Worm (Caenorhabditis elegans) whole organism, L4 larva: ENCODE data around the gene cgt-3.

Source experiments
- F26F4.8 ChIP-seq: fragments of 200-800 bp; sonication (Bioruptor generic); conservative IDR thresholded peaks from 2 replicates; pipeline ENCODE4 v1.3.6; 2022; ENCODE audit warnings: missing genetic modification characterization, missing compliant biosample characterization
- F49E8.2 ChIP-seq: sonication (generic microtip); optimal IDR thresholded peaks from 2 replicates; lab custom pipeline; 2016; ENCODE audit warnings: missing compliant biosample characterization, mild to moderate bottlenecking, missing genetic modification characterization, borderline replicate concordance
- T20F7.1 ChIP-seq: fragments of 200-800 bp; sonication (Bioruptor generic); optimal IDR thresholded peaks from 2 replicates; lab custom pipeline; 2018; ENCODE audit warnings: mild to moderate bottlenecking, missing genetic modification characterization, missing compliant biosample characterization
- Y75B8A.6 ChIP-seq: fragments of 200-800 bp; sonication (Bioruptor generic); IDR thresholded peaks from 2 replicates; pipeline ENCODE4 v1.3.6; 2022; ENCODE audit warnings: missing genetic modification reagents, missing genetic modification characterization, missing compliant biosample characterization
- aha-1 ChIP-seq: fragments of 150-350 bp; peaks from one replicate; lab custom pipeline; 2014; ENCODE audit warnings: missing biosample characterization, missing genetic modification characterization
- aly-2 ChIP-seq: sonication (generic microtip); optimal IDR thresholded peaks from 2 replicates; lab custom pipeline; 2018; ENCODE audit warnings: missing biosample characterization, missing genetic modification characterization
- ama-1 ChIP-seq: fragments of 150-350 bp; optimal IDR thresholded peaks from 2 replicates; lab custom pipeline; 2014; ENCODE audit warnings: inconsistent platforms, mixed read lengths
- arid-1 ChIP-seq: fragments of 200-800 bp; sonication (Bioruptor generic); conservative IDR thresholded peaks from 2 replicates; pipeline ENCODE4 v1.3.6; 2022; ENCODE audit warnings: missing genetic modification reagents, missing genetic modification characterization, missing compliant biosample characterization
- ceh-32 ChIP-seq: sonication (generic microtip); optimal IDR thresholded peaks from 2 replicates; lab custom pipeline; 2016; ENCODE audit warnings: mild to moderate bottlenecking, missing genetic modification characterization, missing compliant biosample characterization; ENCODE audit not compliant: poor library complexity
- ceh-82 ChIP-seq: sonication (generic microtip); optimal IDR thresholded peaks from 2 replicates; lab custom pipeline; 2017; ENCODE audit warnings: missing biosample characterization, missing genetic modification characterization
- ctbp-1 ChIP-seq: fragments of 200-800 bp; sonication (Bioruptor generic); IDR thresholded peaks from 2 replicates; pipeline ENCODE4 v1.3.6; 2022; ENCODE audit warnings: missing genetic modification reagents, missing genetic modification characterization, missing compliant biosample characterization
- daf-16 ChIP-seq, 3 experiments: sonication (generic microtip); optimal IDR thresholded peaks; 2 replicates each; lab custom pipeline; 2016 to 2017; ENCODE audit warnings: missing genetic modification characterization in 3 of 3, missing genetic modification reagents in 3 of 3, mild to moderate bottlenecking in 2 of 3, missing compliant biosample characterization in 2 of 3, missing biosample characterization in 1 of 3, moderate library complexity in 1 of 3
- dmd-8 ChIP-seq: fragments of 200-800 bp; sonication (Bioruptor generic); IDR thresholded peaks from 2 replicates; pipeline ENCODE4 v1.3.6; 2022; ENCODE audit warnings: missing genetic modification characterization, missing compliant biosample characterization
- dmd-9 ChIP-seq: fragments of 200-800 bp; sonication (Bioruptor generic); IDR thresholded peaks from 2 replicates; pipeline ENCODE4 v1.3.6; 2022; ENCODE audit warnings: missing genetic modification reagents, missing genetic modification characterization, missing compliant biosample characterization
- dpl-1 ChIP-seq: fragments of 150-350 bp; optimal IDR thresholded peaks from 2 replicates; lab custom pipeline; 2014; ENCODE audit warnings: missing biosample characterization, missing genetic modification reagents, missing genetic modification characterization
- duxl-1 ChIP-seq: sonication (generic microtip); optimal IDR thresholded peaks from 2 replicates; lab custom pipeline; 2016; ENCODE audit warnings: mild to moderate bottlenecking, missing genetic modification characterization, moderate library complexity, missing compliant biosample characterization; ENCODE audit not compliant: poor library complexity
- dve-1 ChIP-seq: sonication (generic microtip); optimal IDR thresholded peaks from 2 replicates; lab custom pipeline; 2017; ENCODE audit warnings: antibody characterized with exemption, mild to moderate bottlenecking, missing genetic modification characterization, missing compliant biosample characterization; ENCODE audit not compliant: insufficient read depth
- egl-27 ChIP-seq: sonication (generic microtip); optimal IDR thresholded peaks from 3 replicates; lab custom pipeline; 2017; ENCODE audit warnings: missing biosample characterization, missing genetic modification reagents, missing genetic modification characterization
- hlh-11 ChIP-seq: fragments of 200-800 bp; sonication (Bioruptor generic); optimal IDR thresholded peaks from 2 replicates; lab custom pipeline; 2018; ENCODE audit warnings: mild to moderate bottlenecking, missing genetic modification characterization, missing compliant biosample characterization
- lim-7 ChIP-seq: fragments of 200-800 bp; sonication (Bioruptor generic); IDR thresholded peaks from 2 replicates; pipeline ENCODE4 v1.3.6; 2022; ENCODE audit warnings: missing genetic modification characterization, missing compliant biosample characterization
- lin-1 ChIP-seq: fragments of 200-800 bp; sonication (Bioruptor generic); IDR thresholded peaks from 2 replicates; pipeline ENCODE4 v1.3.6; 2022; ENCODE audit warnings: missing genetic modification reagents, missing genetic modification characterization, missing compliant biosample characterization
- lin-13 ChIP-seq: fragments of 150-350 bp; optimal IDR thresholded peaks from 2 replicates; lab custom pipeline; 2014; ENCODE audit warnings: missing biosample characterization, missing genetic modification reagents, missing genetic modification characterization
- lin-15B ChIP-seq: fragments of 150-350 bp; sonication (generic microtip); optimal IDR thresholded peaks from 3 replicates; lab custom pipeline; 2014; ENCODE audit warnings: missing biosample characterization, missing genetic modification characterization
- lin-38 ChIP-seq: fragments of 200-800 bp; sonication (Bioruptor generic); IDR thresholded peaks from 2 replicates; pipeline ENCODE4 v1.3.6; 2022; ENCODE audit warnings: missing genetic modification reagents, missing genetic modification characterization, missing compliant biosample characterization
- lsy-2 ChIP-seq, 2 experiments: fragments of 150-350 bp in 1 of 2; sonication (generic microtip) in 1 of 2; optimal IDR thresholded peaks; 2 replicates each; lab custom pipeline; 2014 to 2017; ENCODE audit warnings: missing biosample characterization in 2 of 2, missing genetic modification characterization in 2 of 2
- mep-1 ChIP-seq: fragments of 150-350 bp; sonication (generic microtip); optimal IDR thresholded peaks from 3 replicates; lab custom pipeline; 2014; ENCODE audit warnings: missing biosample characterization, missing genetic modification characterization
- mes-2 ChIP-seq: sonication (generic microtip); optimal IDR thresholded peaks from 2 replicates; lab custom pipeline; 2016; ENCODE audit warnings: missing genotype, mild to moderate bottlenecking, missing genetic modification characterization, missing compliant biosample characterization; ENCODE audit not compliant: poor library complexity, severe bottlenecking
- mxl-3 ChIP-seq: fragments of 200-800 bp; sonication (Bioruptor generic); optimal IDR thresholded peaks from 2 replicates; lab custom pipeline; 2018; ENCODE audit warnings: mild to moderate bottlenecking, missing genetic modification characterization, missing compliant biosample characterization
- nhr-10 ChIP-seq: fragments of 150-350 bp; optimal IDR thresholded peaks from 2 replicates; lab custom pipeline; 2014; ENCODE audit warnings: missing biosample characterization, missing genetic modification characterization
- nhr-28 ChIP-seq: fragments of 150-350 bp; optimal IDR thresholded peaks from 2 replicates; lab custom pipeline; 2014; ENCODE audit warnings: missing biosample characterization, missing genetic modification characterization
- nhr-41 ChIP-seq: fragments of 200-800 bp; sonication (Bioruptor generic); IDR thresholded peaks from 2 replicates; pipeline ENCODE4 v1.3.6; 2022; ENCODE audit warnings: missing genetic modification reagents, missing genetic modification characterization, missing compliant biosample characterization
- nhr-6 ChIP-seq: fragments of 150-350 bp; optimal IDR thresholded peaks from 2 replicates; lab custom pipeline; 2014; ENCODE audit warnings: missing biosample characterization, missing genetic modification characterization
- nhr-77 ChIP-seq: fragments of 150-350 bp; optimal IDR thresholded peaks from 2 replicates; lab custom pipeline; 2014; ENCODE audit warnings: missing biosample characterization, missing genetic modification characterization
- pha-4 ChIP-seq, 2 experiments: fragments of 150-350 bp in 1 of 2; fragments of 200-800 bp in 1 of 2; sonication (Bioruptor generic) in 1 of 2; IDR thresholded peaks in 1 of 2; optimal IDR thresholded peaks in 1 of 2; 2 replicates each; pipeline versions ENCODE4 v1.3.6 to Lab custom; 2014 to 2022; ENCODE audit warnings: missing genetic modification characterization in 2 of 2, missing genetic modification reagents in 2 of 2, missing biosample characterization in 1 of 2, missing compliant biosample characterization in 1 of 2
- pqm-1 ChIP-seq: sonication (generic microtip); optimal IDR thresholded peaks from 2 replicates; lab custom pipeline; 2017; ENCODE audit warnings: missing biosample characterization, missing genetic modification characterization
- sdz-12 ChIP-seq: fragments of 200-800 bp; sonication (Bioruptor generic); optimal IDR thresholded peaks from 2 replicates; lab custom pipeline; 2018; ENCODE audit warnings: mild to moderate bottlenecking, missing genetic modification characterization, missing compliant biosample characterization
- skn-1 ChIP-seq: fragments of 150-350 bp; optimal IDR thresholded peaks from 2 replicates; lab custom pipeline; 2014; ENCODE audit warnings: missing biosample characterization, missing genetic modification characterization
- snpc-1.2 ChIP-seq: fragments of 200-800 bp; sonication (Bioruptor generic); IDR thresholded peaks from 2 replicates; pipeline ENCODE4 v1.3.6; 2022; ENCODE audit warnings: missing genetic modification reagents, missing genetic modification characterization, missing compliant biosample characterization
- tag-97 ChIP-seq: fragments of 200-800 bp; sonication (Bioruptor generic); IDR thresholded peaks from 2 replicates; pipeline ENCODE4 v1.3.6; 2022; ENCODE audit warnings: missing genetic modification characterization, missing compliant biosample characterization
- unc-39 ChIP-seq: sonication (generic microtip); optimal IDR thresholded peaks from 2 replicates; lab custom pipeline; 2017; ENCODE audit warnings: missing biosample characterization, missing genetic modification characterization
- unc-62 ChIP-seq, 3 experiments: fragments of 150-350 bp in 1 of 3; sonication (generic microtip); optimal IDR thresholded peaks in 2 of 3; peaks in 1 of 3; 1 replicate in 1 of 3; 2 replicates in 2 of 3; lab custom pipeline; 2014 to 2017; ENCODE audit warnings: missing biosample characterization in 3 of 3, missing genetic modification characterization in 3 of 3, missing genetic modification reagents in 3 of 3, missing genotype in 1 of 3
- zfp-3 ChIP-seq: fragments of 200-800 bp; sonication (Bioruptor generic); conservative IDR thresholded peaks from 2 replicates; pipeline ENCODE4 v1.3.6; 2022; ENCODE audit warnings: missing genetic modification reagents, missing genetic modification characterization, missing compliant biosample characterization
- zip-11 ChIP-seq: fragments of 200-800 bp; sonication (Bioruptor generic); IDR thresholded peaks from 2 replicates; pipeline ENCODE4 v1.3.6; 2022; ENCODE audit warnings: missing genetic modification characterization, missing compliant biosample characterization

The cgt-3 gene

DNA sequence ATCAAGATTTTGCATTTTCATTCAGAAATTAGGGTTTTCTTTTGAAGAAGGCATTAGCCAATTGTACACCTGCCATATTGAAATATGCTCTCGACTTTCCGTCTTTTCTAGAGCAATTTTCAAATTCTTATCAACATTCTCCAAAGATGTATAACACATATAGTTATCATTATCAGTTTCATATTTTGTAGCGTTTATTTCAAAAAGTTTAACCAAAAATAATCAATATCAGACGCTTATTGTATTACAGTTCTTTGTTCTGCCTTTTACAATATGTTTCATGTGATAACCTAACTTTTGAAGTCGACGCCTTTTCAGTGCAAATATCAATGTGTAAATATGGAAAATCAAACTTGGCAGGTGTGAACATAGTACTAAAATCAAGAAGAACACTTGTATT lies 2.8 kb downstream of the cgt-3 start:
- peak; percentile 11 for TF ChIP-seq T20F7.1 (GFP tag; lab: Kevin White, UChicago)
- peak; percentile 36 for TF ChIP-seq mep-1 (tag; lab: Kevin White, UChicago)
- TF ChIP-seq dve-1, result peak; percentile 58
- peak; percentile 83 for TF ChIP-seq nhr-28 (tag; lab: Kevin White, UChicago)
- no peak for TF ChIP-seq ceh-32 (tag; lab: Kevin White, UChicago)
- TF ChIP-seq unc-62 (GFP tag; optimal IDR thresholded peaks at IDR 0.05 in 1 of 2; lab: Kevin White, UChicago), result no peak
- no peak for TF ChIP-seq unc-62 (tag; optimal IDR thresholded peaks at IDR 0.05; lab: Kevin White, UChicago)
- peak; percentile 43 for TF ChIP-seq nhr-77
- peak; percentile 41 for TF ChIP-seq hlh-11 (tag; lab: Kevin White, UChicago)
- peak; percentile 11 for TF ChIP-seq pqm-1 (tag; lab: Kevin White, UChicago)
- TF ChIP-seq daf-16 (GFP tag; optimal IDR thresholded peaks at IDR 0.05; lab: Kevin White, UChicago), result no peak
- peak; percentile 34 for TF ChIP-seq daf-16 (tag; optimal IDR thresholded peaks at IDR 0.05; lab: Kevin White, UChicago)

DNA sequence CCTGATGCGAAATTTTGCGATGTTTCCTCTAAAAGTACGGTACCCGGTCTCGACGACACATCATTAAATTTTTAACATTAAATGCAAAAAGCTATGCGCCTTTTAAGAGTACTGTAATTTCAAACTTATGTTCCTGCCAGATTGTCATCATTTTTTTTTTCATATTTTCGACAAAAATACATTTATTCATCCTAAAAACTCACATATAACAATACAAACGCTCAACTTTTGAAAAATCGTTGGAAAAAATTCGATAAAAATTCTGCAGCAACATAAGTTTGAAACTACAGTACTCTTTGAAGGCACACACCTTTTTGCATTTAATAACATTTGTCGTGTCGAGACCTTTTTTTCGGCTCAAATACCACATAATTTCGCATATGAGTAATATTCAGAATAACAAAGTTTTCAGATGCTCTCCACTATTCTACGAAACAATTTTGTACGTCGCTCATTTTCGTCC lies 5.9 kb downstream of the cgt-3 start, which contains the start of gene frh-1:
TSS of gene frh-1 (plus strand) at position 413 of the 463 bp plus-strand sequence.
- no peak for TF ChIP-seq F49E8.2 (tag; lab: Kevin White, UChicago)
- no peak for TF ChIP-seq unc-62 (GFP tag; optimal IDR thresholded peaks at IDR 0.05 in 1 of 2; lab: Kevin White, UChicago)
- no peak for TF ChIP-seq unc-62 (tag; optimal IDR thresholded peaks at IDR 0.05; lab: Kevin White, UChicago)
- TF ChIP-seq duxl-1 (tag; lab: Kevin White, UChicago), result no peak
- no peak for TF ChIP-seq lin-1 (GFP tag; lab: Robert Waterston, UW)
- TF ChIP-seq dpl-1, result no peak
- TF ChIP-seq lin-15B, result no peak
- no peak for TF ChIP-seq nhr-41
- no peak for TF ChIP-seq lim-7 (GFP tag; lab: Robert Waterston, UW)
- TF ChIP-seq daf-16 (GFP tag; optimal IDR thresholded peaks at IDR 0.05; lab: Kevin White, UChicago), result no peak
- TF ChIP-seq daf-16 (tag; optimal IDR thresholded peaks at IDR 0.05; lab: Kevin White, UChicago), result no peak
- no peak for TF ChIP-seq nhr-77
- no peak for TF ChIP-seq dmd-9 (GFP tag; lab: Robert Waterston, UW)
- TF ChIP-seq lin-38 (GFP tag; lab: Robert Waterston, UW), result peak; percentile 35
- no peak for TF ChIP-seq nhr-10 (tag; lab: Kevin White, UChicago)
- TF ChIP-seq aha-1 (tag; lab: Kevin White, UChicago), result peak; percentile 72
- 0 out of 2 replicates have a peak, but pooled peaks have one; percentile 38 for TF ChIP-seq pha-4 (GFP tag; IDR thresholded peaks at IDR 0.05; lab: Robert Waterston, UW)
- no peak for TF ChIP-seq pha-4 (tag; optimal IDR thresholded peaks at IDR 0.05; lab: Kevin White, UChicago)
- TF ChIP-seq nhr-28 (tag; lab: Kevin White, UChicago), result no peak
- no peak for TF ChIP-seq arid-1 (GFP tag; lab: Robert Waterston, UW)
- no peak for TF ChIP-seq unc-39 (tag; lab: Kevin White, UChicago)
- TF ChIP-seq nhr-6 (tag; lab: Kevin White, UChicago), result no peak

- TF ChIP-seq mxl-3 (GFP tag; lab: Kevin White, UChicago), result no peak
- no peak for TF ChIP-seq Y75B8A.6 (GFP tag; lab: Robert Waterston, UW)
- TF ChIP-seq F26F4.8, result no peak
- peak; percentile 96 for TF ChIP-seq T20F7.1 (GFP tag; lab: Kevin White, UChicago)
- no peak for TF ChIP-seq lin-13 (GFP tag; lab: Kevin White, UChicago)
- no peak for TF ChIP-seq dpl-1
- peak in 1 of 2 experiments; percentile 64 for TF ChIP-seq lsy-2 (tag; optimal IDR thresholded peaks at IDR 0.05; lab: Kevin White, UChicago)
- no peak for TF ChIP-seq egl-27 (tag; lab: Kevin White, UChicago)
- no peak for TF ChIP-seq zfp-3
- peak; percentile 45; the same call in 1 of the 2 replicates for TF ChIP-seq lin-38 (GFP tag; lab: Robert Waterston, UW)
- TF ChIP-seq zip-11 (GFP tag; lab: Robert Waterston, UW), result no peak
- peak; percentile 5 for TF ChIP-seq ama-1 (lab: Kevin White, UChicago)
- no peak for TF ChIP-seq hlh-11 (tag; lab: Kevin White, UChicago)
- no peak for TF ChIP-seq snpc-1.2 (GFP tag; lab: Robert Waterston, UW)
- no peak for TF ChIP-seq nhr-6 (tag; lab: Kevin White, UChicago)
- TF ChIP-seq tag-97 (GFP tag; lab: Robert Waterston, UW), result no peak
- no peak for TF ChIP-seq dmd-8
- no peak for TF ChIP-seq arid-1 (GFP tag; lab: Robert Waterston, UW)
- no peak for TF ChIP-seq skn-1 (tag; lab: Kevin White, UChicago)
- TF ChIP-seq aly-2 (tag; lab: Kevin White, UChicago), result no peak
- peak in 1 of 2 experiments; percentile 70 for TF ChIP-seq unc-62 (GFP tag; optimal IDR thresholded peaks at IDR 0.05 in 1 of 2; lab: Kevin White, UChicago)
- TF ChIP-seq unc-62 (tag; optimal IDR thresholded peaks at IDR 0.05; lab: Kevin White, UChicago), result no peak
- TF ChIP-seq aha-1 (tag; lab: Kevin White, UChicago), result no peak
- no peak for TF ChIP-seq ceh-82 (tag; lab: Kevin White, UChicago)
- TF ChIP-seq mes-2 (tag; lab: Kevin White, UChicago), result peak; percentile 65
- no peak for TF ChIP-seq ctbp-1
- no peak for TF ChIP-seq duxl-1 (tag; lab: Kevin White, UChicago)
- no peak for TF ChIP-seq sdz-12 (GFP tag; lab: Kevin White, UChicago)
Measured at ce11 chrII:5918149-5918697, 7.1 kb downstream of the cgt-3 start, which contains the start of gene ptp-2. Gene ptp-2 (plus strand): TSS chrII:5918647.
